Worm (Caenorhabditis elegans) whole organism, late embryonic: ENCODE data around the gene W10C6.2.

Experiments used
- C38D4.7 ChIP-seq: fragments of 200-800 bp; sonication (Bioruptor generic); optimal IDR thresholded peaks from 2 replicates; lab custom pipeline; 2018; ENCODE audit warnings: mild to moderate bottlenecking, missing genetic modification characterization, moderate library complexity, missing compliant biosample characterization
- F13H6.1 ChIP-seq: sonication (generic microtip); optimal IDR thresholded peaks from 2 replicates; lab custom pipeline; 2016; ENCODE audit warnings: missing genetic modification characterization, missing compliant biosample characterization
- K09A11.1 ChIP-seq: sonication (generic microtip); optimal IDR thresholded peaks from 2 replicates; lab custom pipeline; 2017; ENCODE audit warnings: antibody characterized with exemption, mild to moderate bottlenecking, missing genetic modification characterization, missing compliant biosample characterization; ENCODE audit not compliant: insufficient read depth
- T23F11.4 ChIP-seq: fragments of 200-800 bp; sonication (Bioruptor generic); optimal IDR thresholded peaks from 2 replicates; lab custom pipeline; 2018; ENCODE audit warnings: mild to moderate bottlenecking, missing genetic modification characterization, missing compliant biosample characterization
- Y22D7AL.16 ChIP-seq: sonication (generic microtip); optimal IDR thresholded peaks from 2 replicates; lab custom pipeline; 2016; ENCODE audit warnings: missing genetic modification characterization, missing compliant biosample characterization
- ama-1 ChIP-seq: fragments of 150-350 bp; optimal IDR thresholded peaks from 2 replicates; lab custom pipeline; 2014
- ceh-14 ChIP-seq: sonication (generic microtip); optimal IDR thresholded peaks from 2 replicates; lab custom pipeline; 2016; ENCODE audit warnings: missing genotype, missing genetic modification characterization, missing compliant biosample characterization
- ceh-18 ChIP-seq: sonication (generic microtip); optimal IDR thresholded peaks from 2 replicates; lab custom pipeline; 2016; ENCODE audit warnings: missing genetic modification characterization, missing compliant biosample characterization
- ceh-24 ChIP-seq: sonication (generic microtip); optimal IDR thresholded peaks from 2 replicates; lab custom pipeline; 2016; ENCODE audit warnings: mild to moderate bottlenecking, missing genetic modification characterization, missing compliant biosample characterization
- ceh-30 ChIP-seq: fragments of 150-350 bp; optimal IDR thresholded peaks from 2 replicates; lab custom pipeline; 2014; ENCODE audit warnings: missing biosample characterization, missing genetic modification characterization
- ceh-31 ChIP-seq: sonication (generic microtip); optimal IDR thresholded peaks from 2 replicates; lab custom pipeline; 2016; ENCODE audit warnings: missing genetic modification characterization, missing compliant biosample characterization
- ceh-34 ChIP-seq: sonication (generic microtip); optimal IDR thresholded peaks from 2 replicates; lab custom pipeline; 2016; ENCODE audit warnings: mild to moderate bottlenecking, missing genetic modification characterization, missing compliant biosample characterization
- ceh-45 ChIP-seq: fragments of 200-800 bp; sonication (Bioruptor generic); IDR thresholded peaks from 2 replicates; pipeline ENCODE4 v1.3.6; 2022; ENCODE audit warnings: missing genetic modification reagents, missing genetic modification characterization, missing compliant biosample characterization
- che-1 ChIP-seq: sonication (generic microtip); optimal IDR thresholded peaks from 2 replicates; lab custom pipeline; 2016; ENCODE audit warnings: mild to moderate bottlenecking, missing genetic modification characterization, missing compliant biosample characterization
- dmd-4 ChIP-seq: sonication (generic microtip); optimal IDR thresholded peaks from 2 replicates; lab custom pipeline; 2016; ENCODE audit warnings: borderline replicate concordance, missing genetic modification characterization, missing compliant biosample characterization
- dve-1 ChIP-seq: sonication (generic microtip); optimal IDR thresholded peaks from 2 replicates; lab custom pipeline; 2017; ENCODE audit warnings: antibody characterized with exemption, mild to moderate bottlenecking, missing genetic modification characterization, missing compliant biosample characterization
- elt-4 ChIP-seq: sonication (generic microtip); optimal IDR thresholded peaks from 2 replicates; lab custom pipeline; 2016; ENCODE audit warnings: missing genetic modification characterization, missing compliant biosample characterization
- fkh-10 ChIP-seq: fragments of 150-350 bp; optimal IDR thresholded peaks from 2 replicates; lab custom pipeline; 2014; ENCODE audit warnings: missing biosample characterization, missing genetic modification reagents, missing genetic modification characterization
- fkh-6 ChIP-seq: sonication (generic microtip); optimal IDR thresholded peaks from 2 replicates; lab custom pipeline; 2016; ENCODE audit warnings: missing genetic modification characterization, missing compliant biosample characterization
- hlh-13 ChIP-seq: fragments of 200-800 bp; sonication (Bioruptor generic); optimal IDR thresholded peaks from 2 replicates; lab custom pipeline; 2018; ENCODE audit warnings: mild to moderate bottlenecking, missing genetic modification characterization, missing compliant biosample characterization
- hlh-6 ChIP-seq: sonication (generic microtip); optimal IDR thresholded peaks from 2 replicates; lab custom pipeline; 2016; ENCODE audit warnings: missing genotype, missing genetic modification characterization, missing compliant biosample characterization
- hlh-8 ChIP-seq: sonication (generic microtip); optimal IDR thresholded peaks from 2 replicates; lab custom pipeline; 2016; ENCODE audit warnings: missing genotype, missing genetic modification characterization, missing compliant biosample characterization
- lim-6 ChIP-seq: sonication (generic microtip); optimal IDR thresholded peaks from 2 replicates; lab custom pipeline; 2016; ENCODE audit warnings: missing genetic modification characterization, missing compliant biosample characterization
- nhr-232 ChIP-seq: sonication (generic microtip); optimal IDR thresholded peaks from 2 replicates; lab custom pipeline; 2016; ENCODE audit warnings: missing genetic modification characterization, missing compliant biosample characterization
- npax-4 ChIP-seq: sonication (generic microtip); optimal IDR thresholded peaks from 2 replicates; lab custom pipeline; 2016; ENCODE audit warnings: missing genetic modification characterization, missing compliant biosample characterization
- pha-4 ChIP-seq: fragments of 150-350 bp; optimal IDR thresholded peaks from 2 replicates; lab custom pipeline; 2018; ENCODE audit warnings: missing biosample characterization, missing genetic modification reagents, missing genetic modification characterization
- pqm-1 ChIP-seq: sonication (generic microtip); optimal IDR thresholded peaks from 2 replicates; lab custom pipeline; 2016; ENCODE audit warnings: missing genetic modification characterization, missing compliant biosample characterization
- rnt-1 ChIP-seq: sonication (generic microtip); optimal IDR thresholded peaks from 2 replicates; lab custom pipeline; 2016; ENCODE audit warnings: missing genetic modification characterization, missing compliant biosample characterization
- sdc-2 ChIP-seq: sonication (generic microtip); optimal IDR thresholded peaks from 2 replicates; lab custom pipeline; 2016; ENCODE audit warnings: missing genotype, missing genetic modification characterization, missing compliant biosample characterization
- sox-2 ChIP-seq: fragments of 200-800 bp; sonication (Bioruptor generic); IDR thresholded peaks from 2 replicates; pipeline ENCODE4 v1.3.6; 2022; ENCODE audit warnings: missing genetic modification reagents, missing genetic modification characterization, missing compliant biosample characterization
- tbx-2 ChIP-seq: sonication (generic microtip); optimal IDR thresholded peaks from 2 replicates; lab custom pipeline; 2016; ENCODE audit warnings: missing genetic modification characterization, missing compliant biosample characterization
- ttx-3 ChIP-seq: sonication (generic microtip); optimal IDR thresholded peaks from 2 replicates; lab custom pipeline; 2016; ENCODE audit warnings: missing genetic modification reagents, missing genetic modification characterization, missing compliant biosample characterization
- unc-42 ChIP-seq: sonication (generic microtip); optimal IDR thresholded peaks from 2 replicates; lab custom pipeline; 2016; ENCODE audit warnings: missing genotype, missing genetic modification characterization, missing compliant biosample characterization
- unc-55 ChIP-seq: sonication (generic microtip); optimal IDR thresholded peaks from 2 replicates; lab custom pipeline; 2017; ENCODE audit warnings: missing biosample characterization, missing genetic modification reagents, missing genetic modification characterization
- unc-86 ChIP-seq: sonication (generic microtip); optimal IDR thresholded peaks from 2 replicates; lab custom pipeline; 2016; ENCODE audit warnings: missing genetic modification characterization, missing compliant biosample characterization

W10C6.2 gene

DNA sequence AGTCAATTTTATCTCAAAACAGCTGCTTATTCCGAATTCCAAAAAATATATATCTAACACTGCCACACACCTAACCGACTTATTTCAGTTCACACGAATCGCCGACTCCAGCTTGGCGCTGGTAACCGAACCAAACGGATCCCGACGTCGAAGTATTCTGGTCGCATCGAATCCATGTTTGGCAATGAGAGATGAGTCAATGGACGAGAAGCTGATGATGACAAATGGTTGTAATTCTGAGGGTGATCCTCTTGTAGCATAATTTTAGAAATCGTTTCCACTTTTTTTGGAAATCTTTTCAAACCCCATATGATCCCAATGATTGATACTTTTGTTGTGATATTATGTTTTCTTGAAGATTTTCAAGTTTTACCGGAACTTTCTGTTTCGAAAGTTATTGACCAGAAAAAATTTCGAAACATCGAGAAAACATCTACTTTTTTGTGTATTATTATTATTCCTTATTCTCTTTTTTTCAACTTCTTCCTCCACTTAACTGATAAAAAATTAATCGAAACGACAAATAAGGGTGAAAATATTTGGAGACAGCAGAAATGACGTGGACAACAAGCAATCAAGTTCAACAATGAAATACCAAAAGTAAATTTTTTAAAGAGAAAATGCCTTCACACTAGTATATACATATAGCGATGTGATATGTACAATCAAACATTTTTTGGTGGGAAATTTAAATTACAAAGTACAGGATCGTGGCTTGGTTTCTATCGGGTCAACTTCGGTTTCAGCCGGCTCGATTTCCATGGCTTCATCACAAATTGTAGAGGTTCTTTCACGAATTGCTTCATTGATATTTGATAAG lies 28.4 kb upstream of the W10C6.2 start:
- no peak for TF ChIP-seq hlh-13 (GFP tag; lab: Kevin White, UChicago)
- no peak for TF ChIP-seq F13H6.1
- TF ChIP-seq dmd-4 (tag; lab: Kevin White, UChicago) = no peak
- TF ChIP-seq ceh-31 (tag; lab: Kevin White, UChicago) = no peak
- TF ChIP-seq fkh-6 (tag; lab: Kevin White, UChicago) = no peak
- no peak for TF ChIP-seq ceh-45
- TF ChIP-seq unc-86 (tag; lab: Kevin White, UChicago) = no peak

DNA sequence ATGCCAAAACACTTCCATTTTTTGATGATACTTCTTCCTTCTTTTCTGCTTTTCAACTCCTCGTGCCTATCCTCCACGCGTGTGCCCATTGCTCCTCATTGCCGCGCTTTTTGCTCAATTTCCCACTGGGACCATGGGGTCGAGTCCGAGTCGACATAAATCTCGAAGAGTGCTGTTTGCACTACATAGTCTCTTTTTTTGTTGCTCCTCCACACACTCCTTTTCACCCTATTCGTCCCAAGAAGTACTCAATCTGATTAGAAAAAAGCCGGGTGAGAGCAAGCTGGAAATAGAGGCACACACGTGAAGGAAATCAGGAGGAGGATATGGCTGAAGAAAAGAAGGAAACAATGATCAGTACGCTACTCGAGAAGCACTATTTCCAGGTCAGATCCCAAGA lies 20.9 kb upstream of the W10C6.2 start, which contains the start of gene arrd-6:
Gene arrd-6, plus strand, starts transcription at position 169 of the 400 bp plus-strand sequence.
- TF ChIP-seq tbx-2 (tag; lab: Kevin White, UChicago) (no peak), nhr-232 (tag; lab: Kevin White, UChicago) (no peak), K09A11.1 (tag; lab: Kevin White, UChicago) (no peak), hlh-8 (no peak), fkh-10 (GFP tag; lab: Kevin White, UChicago) (no peak), Y22D7AL.16 (no peak), ama-1 (lab: Kevin White, UChicago) (no peak), hlh-6 (tag; lab: Kevin White, UChicago) (no peak), lim-6 (tag; lab: Kevin White, UChicago) (no peak), che-1 (tag; lab: Kevin White, UChicago) (no peak), T23F11.4 (GFP tag; lab: Kevin White, UChicago) (no peak), ceh-34 (no peak), ceh-18 (tag; lab: Kevin White, UChicago) (no peak), ceh-14 (no peak), hlh-13 (GFP tag; lab: Kevin White, UChicago) (no peak), npax-4 (tag; lab: Kevin White, UChicago) (no peak), sox-2 (GFP tag; lab: Robert Waterston, UW) (no peak)

ce11 chrII:11140140-11140539 lies 18.4 kb upstream of the W10C6.2 start, which contains the start of gene F40F8.4:
TSS of gene F40F8.4 (minus strand) at chrII:11140240.
- no peak for TF ChIP-seq unc-86 (tag; lab: Kevin White, UChicago)

- peak; percentile 76 for TF ChIP-seq unc-55
- no peak for TF ChIP-seq dve-1 (tag; lab: Kevin White, UChicago)
- TF ChIP-seq pha-4 (tag; lab: Kevin White, UChicago) = no peak
Observed at ce11 chrII:11135773-11136172, 14.1 kb upstream of the W10C6.2 start.

DNA sequence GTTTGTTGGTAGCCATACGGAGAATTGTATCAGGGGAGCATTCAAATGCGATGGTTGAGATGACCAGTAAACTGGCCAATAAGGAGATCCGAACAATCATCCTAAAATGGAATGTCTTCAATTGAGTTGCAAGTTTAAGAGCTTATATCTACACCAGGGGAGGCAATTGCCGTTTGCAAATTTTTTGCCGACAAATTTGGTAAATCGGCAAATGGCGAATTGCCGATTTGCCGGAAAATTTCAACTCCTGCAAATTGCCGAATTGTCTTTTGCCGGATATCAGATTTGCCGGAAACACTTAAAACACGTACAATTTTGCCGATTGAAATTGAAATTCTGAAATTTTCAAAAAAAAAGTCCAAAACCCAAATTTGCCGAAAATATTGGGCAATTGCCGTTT lies 13.1 kb upstream of the W10C6.2 start, which contains the start of gene F40F8.5:
Gene F40F8.5, minus strand, starts transcription at position 101 of the 400 bp plus-strand sequence.
- TF ChIP-seq hlh-8 (no peak), ceh-24 (tag; lab: Kevin White, UChicago) (no peak), C38D4.7 (GFP tag; lab: Kevin White, UChicago) (no peak), ceh-34 (no peak), T23F11.4 (GFP tag; lab: Kevin White, UChicago) (no peak), dve-1 (tag; lab: Kevin White, UChicago) (no peak), fkh-6 (tag; lab: Kevin White, UChicago) (no peak), elt-4 (no peak), ceh-30 (no peak), sdc-2 (no peak), pqm-1 (no peak), unc-86 (tag; lab: Kevin White, UChicago) (no peak), che-1 (tag; lab: Kevin White, UChicago) (no peak), ttx-3 (tag; lab: Kevin White, UChicago) (no peak), unc-42 (tag; lab: Kevin White, UChicago) (no peak), rnt-1 (tag; lab: Kevin White, UChicago) (no peak), hlh-13 (GFP tag; lab: Kevin White, UChicago) (no peak)
